Fruit fly (Drosophila melanogaster) whole organism, wandering third instar larva: ENCODE results near the gene CG6766.

Experiments used
- Abd-B ChIP-seq: fragments of >200 bp; optimal IDR thresholded peaks from 2 replicates; lab custom pipeline; 2017; ENCODE audit warnings: missing biosample characterization, missing genetic modification characterization
- CG32264 ChIP-seq: fragments of 200-800 bp; sonication (Bioruptor generic); optimal IDR thresholded peaks from 2 replicates; lab custom pipeline; 2016; ENCODE audit warnings: missing biosample characterization, missing genetic modification characterization
- CG9705 ChIP-seq: fragments of 200-800 bp; sonication (Bioruptor generic); optimal IDR thresholded peaks from 2 replicates; lab custom pipeline; 2018; ENCODE audit warnings: missing biosample characterization, mild to moderate bottlenecking, missing genetic modification characterization
- CrebA ChIP-seq: fragments of 200-800 bp; sonication (Bioruptor generic); optimal IDR thresholded peaks from 2 replicates; lab custom pipeline; 2016; ENCODE audit warnings: missing biosample characterization, mild to moderate bottlenecking, missing genetic modification characterization, borderline replicate concordance
- Dfd ChIP-seq: fragments of >200 bp; optimal IDR thresholded peaks from 2 replicates; lab custom pipeline; 2017; ENCODE audit warnings: missing biosample characterization, missing genetic modification characterization
- Dif ChIP-seq: fragments of 200-275, 200-300 bp; sonication (Bioruptor generic); optimal IDR thresholded peaks from 2 replicates; lab custom pipeline; 2018; ENCODE audit warnings: missing biosample characterization, missing genetic modification characterization; ENCODE audit not compliant: partially characterized antibody
- GATAd ChIP-seq: sonication (Bioruptor generic); optimal IDR thresholded peaks from 2 replicates; lab custom pipeline; 2016; ENCODE audit warnings: missing biosample characterization, missing genetic modification characterization
- HLH106 ChIP-seq: fragments of 200-800 bp; optimal IDR thresholded peaks from 3 replicates; lab custom pipeline; 2019; ENCODE audit warnings: missing biosample characterization, mild to moderate bottlenecking, missing genetic modification characterization, moderate library complexity
- Hnf4 ChIP-seq: fragments of 200-800 bp; sonication (Bioruptor generic); optimal IDR thresholded peaks from 2 replicates; lab custom pipeline; 2016; ENCODE audit warnings: missing biosample characterization, mild to moderate bottlenecking, missing genetic modification characterization
- Hr78 ChIP-seq: fragments of >200 bp; optimal IDR thresholded peaks from 2 replicates; lab custom pipeline; 2017; ENCODE audit warnings: missing biosample characterization, missing genetic modification characterization
- Hr83 ChIP-seq: fragments of 200-300 bp; sonication (Bioruptor generic); optimal IDR thresholded peaks from 2 replicates; lab custom pipeline; 2016; ENCODE audit warnings: missing biosample characterization, mild to moderate bottlenecking, missing genetic modification characterization, moderate library complexity; ENCODE audit not compliant: poor library complexity, severe bottlenecking
- Jra ChIP-seq: sonication (Bioruptor generic); optimal IDR thresholded peaks from 2 replicates; lab custom pipeline; 2016; ENCODE audit warnings: missing biosample characterization, missing genetic modification characterization
- Mio ChIP-seq: sonication (Bioruptor generic); optimal IDR thresholded peaks from 2 replicates; lab custom pipeline; 2016; ENCODE audit warnings: missing biosample characterization, missing genetic modification characterization
- Myc ChIP-seq: fragments of >200 bp; optimal IDR thresholded peaks from 2 replicates; lab custom pipeline; 2017
- N ChIP-seq: fragments of >200 bp; optimal IDR thresholded peaks from 2 replicates; lab custom pipeline; 2018; ENCODE audit warnings: missing biosample characterization, missing external identifiers, missing genetic modification characterization
- OdsH ChIP-seq: fragments of 200-800 bp; sonication (Bioruptor generic); optimal IDR thresholded peaks from 2 replicates; lab custom pipeline; 2016; ENCODE audit warnings: missing biosample characterization, mild to moderate bottlenecking, missing genetic modification characterization
- Rel ChIP-seq, 2 experiments: fragments of 200-800 bp; sonication (Bioruptor generic) in 1 of 2; optimal IDR thresholded peaks; 2 replicates in 1 of 2; 3 replicates in 1 of 2; lab custom pipeline; 2016 to 2019; ENCODE audit warnings: mild to moderate bottlenecking in 2 of 2, missing biosample characterization in 2 of 2, missing genetic modification characterization in 2 of 2, moderate library complexity in 1 of 2
- Sp1 ChIP-seq: fragments of 200-800 bp; sonication (Bioruptor generic); optimal IDR thresholded peaks from 3 replicates; lab custom pipeline; 2019; ENCODE audit warnings: missing biosample characterization, mild to moderate bottlenecking, missing genetic modification characterization, moderate library complexity
- Vsx2 ChIP-seq: fragments of 200-300, 225-300 bp; sonication (Bioruptor generic); optimal IDR thresholded peaks from 2 replicates; lab custom pipeline; 2018; ENCODE audit warnings: missing biosample characterization, missing genetic modification characterization; ENCODE audit not compliant: partially characterized antibody
- br ChIP-seq: fragments of 200-800 bp; sonication (Bioruptor generic); optimal IDR thresholded peaks from 2 replicates; lab custom pipeline; 2016; ENCODE audit warnings: missing biosample characterization, missing genetic modification characterization
- brk ChIP-seq: fragments of 200-800 bp; sonication (Bioruptor generic); optimal IDR thresholded peaks from 2 replicates; lab custom pipeline; 2016; ENCODE audit warnings: missing biosample characterization, mild to moderate bottlenecking, missing genetic modification characterization
- dl ChIP-seq, 2 experiments: fragments of 175-275, 200-275 bp in 1 of 2; fragments of 200-275 bp in 1 of 2; sonication (Bioruptor generic); optimal IDR thresholded peaks; lab custom pipeline; 2018; ENCODE audit warnings: mild to moderate bottlenecking in 2 of 2, missing biosample characterization in 2 of 2, missing genetic modification characterization in 2 of 2, moderate library complexity in 2 of 2; ENCODE audit not compliant: partially characterized antibody in 2 of 2, insufficient read depth in 1 of 2
- dmrt93B ChIP-seq: fragments of 200-800 bp; sonication (Bioruptor generic); optimal IDR thresholded peaks from 2 replicates; lab custom pipeline; 2018; ENCODE audit warnings: missing biosample characterization, mild to moderate bottlenecking, missing genetic modification characterization
- dsf ChIP-seq: sonication (Bioruptor generic); optimal IDR thresholded peaks from 2 replicates; lab custom pipeline; 2016; ENCODE audit warnings: missing biosample characterization, missing genetic modification characterization, borderline replicate concordance
- ey ChIP-seq: fragments of 200-800 bp; sonication (Bioruptor generic); optimal IDR thresholded peaks from 2 replicates; lab custom pipeline; 2016; ENCODE audit warnings: missing biosample characterization, missing genetic modification characterization
- foxo ChIP-seq, 2 experiments: fragments of 200-800 bp; sonication (Bioruptor generic); optimal IDR thresholded peaks; 2 replicates in 1 of 2; 3 replicates in 1 of 2; lab custom pipeline; 2016 to 2017; ENCODE audit warnings: missing biosample characterization in 2 of 2, missing genetic modification characterization in 2 of 2
- fru ChIP-seq: fragments of 200-800 bp; sonication (Bioruptor generic); optimal IDR thresholded peaks from 3 replicates; lab custom pipeline; 2016; ENCODE audit warnings: missing biosample characterization, mild to moderate bottlenecking, missing genetic modification characterization
- h ChIP-seq: fragments of 200-800 bp; sonication (Bioruptor generic); optimal IDR thresholded peaks from 3 replicates; lab custom pipeline; 2016; ENCODE audit warnings: missing biosample characterization, mild to moderate bottlenecking, missing genetic modification characterization
- jim ChIP-seq: fragments of 175-275, 200-325 bp; sonication (Bioruptor generic); optimal IDR thresholded peaks from 2 replicates; lab custom pipeline; 2016; ENCODE audit warnings: missing biosample characterization, mild to moderate bottlenecking, missing genetic modification characterization
- lola ChIP-seq: fragments of >200 bp; optimal IDR thresholded peaks from 2 replicates; lab custom pipeline; 2017; ENCODE audit warnings: missing biosample characterization, missing genetic modification characterization
- pan ChIP-seq: fragments of >200 bp; optimal IDR thresholded peaks from 2 replicates; lab custom pipeline; 2017
- psq ChIP-seq: fragments of 200-800 bp; sonication (Bioruptor generic); optimal IDR thresholded peaks from 3 replicates; lab custom pipeline; 2017; ENCODE audit warnings: missing biosample characterization, mild to moderate bottlenecking, missing genetic modification characterization, moderate library complexity
- rgr ChIP-seq: fragments of 200-800 bp; sonication (Bioruptor generic); optimal IDR thresholded peaks from 3 replicates; lab custom pipeline; 2016; ENCODE audit warnings: missing biosample characterization, mild to moderate bottlenecking, missing genetic modification characterization
- sage ChIP-seq: fragments of 200-800 bp; sonication (Bioruptor generic); optimal IDR thresholded peaks from 2 replicates; lab custom pipeline; 2016; ENCODE audit warnings: missing biosample characterization, mild to moderate bottlenecking, missing genetic modification characterization
- sv ChIP-seq: fragments of 200-800 bp; sonication (Bioruptor generic); optimal IDR thresholded peaks from 3 replicates; lab custom pipeline; 2016; ENCODE audit warnings: missing biosample characterization, missing genetic modification characterization
- tai ChIP-seq: sonication (Bioruptor generic); optimal IDR thresholded peaks from 2 replicates; lab custom pipeline; 2016; ENCODE audit warnings: missing biosample characterization, missing genetic modification characterization
- usp ChIP-seq: fragments of >200 bp; optimal IDR thresholded peaks from 2 replicates; lab custom pipeline; 2017; ENCODE audit warnings: missing biosample characterization, missing genetic modification characterization
- woc ChIP-seq: sonication (Bioruptor generic); optimal IDR thresholded peaks from 2 replicates; lab custom pipeline; 2016; ENCODE audit warnings: missing biosample characterization, mild to moderate bottlenecking, missing genetic modification characterization

CG6766 gene

DNA sequence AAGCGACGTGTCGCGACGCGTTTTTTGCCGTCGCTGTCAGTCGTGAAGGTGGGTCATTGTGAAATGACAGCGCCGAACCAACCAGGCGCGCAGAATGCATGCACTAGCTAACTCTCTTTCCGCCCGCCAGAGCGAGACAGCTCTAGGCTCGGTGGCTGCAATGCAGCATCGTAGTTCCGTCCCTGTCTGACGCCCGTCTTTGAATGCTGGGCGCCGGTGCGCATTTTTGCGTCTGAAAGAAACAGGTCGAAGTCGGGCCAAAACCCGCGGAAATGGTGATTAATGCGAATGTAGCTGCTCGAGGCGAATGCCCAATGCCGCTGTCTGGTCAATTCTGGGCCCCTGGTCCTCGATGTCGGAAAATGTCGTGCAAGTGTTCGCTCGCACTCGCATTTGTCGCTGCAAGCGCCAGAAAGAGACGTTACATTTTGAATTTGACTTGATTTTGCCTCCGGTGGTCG, 33.1 kb downstream of the CG6766 start:
- TF ChIP-seq ey (GFP tag; lab: Kevin White, UChicago), result peak; percentile 48
- no peak for TF ChIP-seq usp (GFP tag; lab: Kevin White, UChicago)
- TF ChIP-seq dsf, result no peak
- TF ChIP-seq jim (GFP tag; lab: Kevin White, UChicago), result no peak
- no peak for TF ChIP-seq CrebA (GFP tag; lab: Kevin White, UChicago)
- TF ChIP-seq Mio, result no peak
- TF ChIP-seq Abd-B, result no peak
- no peak for TF ChIP-seq CG32264
- no peak for TF ChIP-seq Myc (lab: Kevin White, UChicago)
- peak; percentile 88 for TF ChIP-seq Hr83
- no peak for TF ChIP-seq brk (GFP tag; lab: Kevin White, UChicago)
- TF ChIP-seq foxo (GFP tag; optimal IDR thresholded peaks at IDR 0.05; lab: Kevin White, UChicago), result no peak
- no peak for TF ChIP-seq Rel (GFP tag; optimal IDR thresholded peaks at IDR 0.05; lab: Kevin White, UChicago)
- TF ChIP-seq Rel (tag; optimal IDR thresholded peaks at IDR 0.05; lab: Kevin White, UChicago), result peak; percentile 96
- peak; percentile 45 for TF ChIP-seq Hnf4 (GFP tag; lab: Kevin White, UChicago)
- TF ChIP-seq Vsx2 (GFP tag; lab: Kevin White, UChicago), result no peak
- TF ChIP-seq N (GFP tag; lab: Kevin White, UChicago), result no peak
- TF ChIP-seq sv (GFP tag; lab: Kevin White, UChicago), result no peak
- TF ChIP-seq dl (GFP tag; optimal IDR thresholded peaks at IDR 0.05; lab: Kevin White, UChicago; ENCODE audit: insufficient read depth in 1 of 2, partially characterized antibody in 2 of 2), result peak; percentile 78 to 87
- TF ChIP-seq rgr (GFP tag; lab: Kevin White, UChicago), result peak; percentile 45
- TF ChIP-seq sage (GFP tag; lab: Kevin White, UChicago), result no peak
- no peak for TF ChIP-seq lola (GFP tag; lab: Kevin White, UChicago)
- TF ChIP-seq GATAd (GFP tag; lab: Kevin White, UChicago), result no peak
- TF ChIP-seq dmrt93B, result peak; percentile 12
- peak; percentile 3 for TF ChIP-seq CG9705 (GFP tag; lab: Kevin White, UChicago)
- no peak for TF ChIP-seq pan (lab: Kevin White, UChicago)
- TF ChIP-seq HLH106 (tag; lab: Kevin White, UChicago), result peak; percentile 51
- TF ChIP-seq Sp1 (GFP tag; lab: Kevin White, UChicago), result peak; percentile 76
- peak; percentile 76 for TF ChIP-seq br (GFP tag; lab: Kevin White, UChicago)
- no peak for TF ChIP-seq woc (GFP tag; lab: Kevin White, UChicago)
- no peak for TF ChIP-seq OdsH (GFP tag; lab: Kevin White, UChicago)
- peak; percentile 56 for TF ChIP-seq fru
- no peak for TF ChIP-seq tai (GFP tag; lab: Kevin White, UChicago)
- TF ChIP-seq psq (GFP tag; lab: Kevin White, UChicago), result no peak
- peak; percentile 86 for TF ChIP-seq Jra
- TF ChIP-seq h, result peak; percentile 86
- no peak for TF ChIP-seq Dif (GFP tag; lab: Kevin White, UChicago)
- no peak for TF ChIP-seq Dfd (GFP tag; lab: Kevin White, UChicago)
- no peak for TF ChIP-seq Hr78 (GFP tag; lab: Kevin White, UChicago)

dm6 chr2L:12006397-12007330, 33.8 kb downstream of the CG6766 start:
- peak; percentile 83 for TF ChIP-seq fru
- TF ChIP-seq sv (GFP tag; lab: Kevin White, UChicago), result peak; percentile 88
- peak; percentile 46 for TF ChIP-seq CG32264
- TF ChIP-seq Hr83, result peak; percentile 78
- peak; percentile 86 for TF ChIP-seq OdsH (GFP tag; lab: Kevin White, UChicago)
- no peak for TF ChIP-seq Abd-B
- TF ChIP-seq h, result peak; percentile 64
- TF ChIP-seq br (GFP tag; lab: Kevin White, UChicago), result peak; percentile 57
- TF ChIP-seq Sp1 (GFP tag; lab: Kevin White, UChicago), result peak; percentile 97
- peak; percentile 56 to 70 for TF ChIP-seq dl (GFP tag; optimal IDR thresholded peaks at IDR 0.05; lab: Kevin White, UChicago; ENCODE audit: insufficient read depth in 1 of 2, partially characterized antibody in 2 of 2)
- TF ChIP-seq foxo (GFP tag; optimal IDR thresholded peaks at IDR 0.05; lab: Kevin White, UChicago), result peak; percentile 62 to 88
- TF ChIP-seq jim (GFP tag; lab: Kevin White, UChicago), result peak; percentile 70
- peak; percentile 54 for TF ChIP-seq ey (GFP tag; lab: Kevin White, UChicago)
- TF ChIP-seq lola (GFP tag; lab: Kevin White, UChicago), result no peak
- peak; percentile 88 for TF ChIP-seq psq (GFP tag; lab: Kevin White, UChicago)
- no peak for TF ChIP-seq GATAd (GFP tag; lab: Kevin White, UChicago)
- TF ChIP-seq HLH106 (tag; lab: Kevin White, UChicago), result peak; percentile 95
- TF ChIP-seq Jra, result no peak
- no peak for TF ChIP-seq Rel (GFP tag; optimal IDR thresholded peaks at IDR 0.05; lab: Kevin White, UChicago)
- TF ChIP-seq Rel (tag; optimal IDR thresholded peaks at IDR 0.05; lab: Kevin White, UChicago), result peak; percentile 87
- no peak for TF ChIP-seq Dif (GFP tag; lab: Kevin White, UChicago)
- TF ChIP-seq woc (GFP tag; lab: Kevin White, UChicago), result peak; percentile 93
- peak; percentile 83 for TF ChIP-seq rgr (GFP tag; lab: Kevin White, UChicago)
- peak; percentile 77 for TF ChIP-seq sage (GFP tag; lab: Kevin White, UChicago)
- TF ChIP-seq Dfd (GFP tag; lab: Kevin White, UChicago), result peak; percentile 30
- no peak for TF ChIP-seq usp (GFP tag; lab: Kevin White, UChicago)
- peak; percentile 86 for TF ChIP-seq dmrt93B
- TF ChIP-seq CG9705 (GFP tag; lab: Kevin White, UChicago), result peak; percentile 87
